Fruit fly (Drosophila melanogaster): ENCODE measurements around the gene Sfp26Ac.

Gene Sfp26Ac

dm6 chr2L:5879363-5879934 is 5.1 kb downstream of the Sfp26Ac start, which contains the start of gene rau (continued):
- TF ChIP-seq Hr78 (GFP tag; optimal IDR thresholded peaks at IDR 0.05) = peak in 1 of 2 experiments; percentile 68
- TF ChIP-seq Doc2 (GFP tag; IDR thresholded peaks at IDR 0.05) = no peak
- peak; percentile 55 for TF ChIP-seq org-1 (GFP tag; optimal IDR thresholded peaks at IDR 0.05)
- TF ChIP-seq pnt (GFP tag; optimal IDR thresholded peaks at IDR 0.05) = no peak
- peak; percentile 52; the same call in 1 of the 2 replicates for TF ChIP-seq Taf1 (GFP tag; IDR thresholded peaks at IDR 0.05)
- peak; percentile 72 for TF ChIP-seq CG15269 (tag; optimal IDR thresholded peaks at IDR 0.05)
- TF ChIP-seq oc (tag; optimal IDR thresholded peaks at IDR 0.05) = peak; percentile 66
- TF ChIP-seq crp (GFP tag; optimal IDR thresholded peaks at IDR 0.05) = no peak
- TF ChIP-seq CG12942 (GFP tag; optimal IDR thresholded peaks at IDR 0.05) = peak; percentile 20
- peak; percentile 84 for TF ChIP-seq CG18599 (GFP tag; optimal IDR thresholded peaks at IDR 0.05)
- peak; percentile 45 for TF ChIP-seq run (tag; optimal IDR thresholded peaks at IDR 0.05)
- TF ChIP-seq Mrtf (GFP tag; IDR thresholded peaks at IDR 0.05) = peak; percentile 44; the same call in 1 of the 3 replicates
- TF ChIP-seq ro (GFP tag; IDR thresholded peaks at IDR 0.05) = no peak
- TF ChIP-seq CG18476 (GFP tag; optimal IDR thresholded peaks at IDR 0.05) = peak; percentile 57
- TF ChIP-seq zfh1 (GFP tag; IDR thresholded peaks at IDR 0.05) = peak; percentile 73; the same call in 2 of the 3 replicates
- peak; percentile 68 for TF ChIP-seq Fer2 (tag; optimal IDR thresholded peaks at IDR 0.05)
- TF ChIP-seq CG9817 (tag; optimal IDR thresholded peaks at IDR 0.05) = peak; percentile 65
- TF ChIP-seq crol (GFP tag; IDR thresholded peaks at IDR 0.05) = no peak
- TF ChIP-seq cato (GFP tag; optimal IDR thresholded peaks at IDR 0.05; ENCODE audit: borderline replicate concordance) = peak; percentile 17
- TF ChIP-seq unc-4 (GFP tag; IDR thresholded peaks at IDR 0.05; ENCODE audit: partially characterized antibody) = no peak
- TF ChIP-seq CG15011 (GFP tag; optimal IDR thresholded peaks at IDR 0.05) = peak; percentile 68
- no peak for TF ChIP-seq Sry-β (GFP tag; optimal IDR thresholded peaks at IDR 0.05)
- TF ChIP-seq p53 (GFP tag; optimal IDR thresholded peaks at IDR 0.05) = no peak
- peak; percentile 2 for TF ChIP-seq Mes4 (GFP tag; optimal IDR thresholded peaks at IDR 0.05)
- TF ChIP-seq Lhr (GFP tag; optimal IDR thresholded peaks at IDR 0.05) = peak; percentile 40
- TF ChIP-seq klu (GFP tag; IDR thresholded peaks at IDR 0.05) = peak; percentile 68; the same call in 1 of the 2 replicates
- TF ChIP-seq Hr3 (GFP tag; optimal IDR thresholded peaks at IDR 0.05) = peak; percentile 70
- peak; percentile 80 for TF ChIP-seq lab (GFP tag; optimal IDR thresholded peaks at IDR 0.05)
- TF ChIP-seq disco-r (GFP tag; optimal IDR thresholded peaks at IDR 0.05) = no peak
- peak; percentile 69 for TF ChIP-seq onecut (GFP tag; IDR thresholded peaks at IDR 0.05)
- no peak for TF ChIP-seq pfk (GFP tag; optimal IDR thresholded peaks at IDR 0.05)
- peak; percentile 73 for TF ChIP-seq unpg (GFP tag; optimal IDR thresholded peaks at IDR 0.05)
- TF ChIP-seq esg (GFP tag; conservative IDR thresholded peaks at IDR 0.05) = peak; percentile 55
- TF ChIP-seq CrebB (tag; optimal IDR thresholded peaks at IDR 0.05) = peak; percentile 20
- TF ChIP-seq Usf (GFP tag; optimal IDR thresholded peaks at IDR 0.05) = peak; percentile 23
- no peak for TF ChIP-seq ERR (GFP tag; optimal IDR thresholded peaks at IDR 0.05)
- TF ChIP-seq pan (optimal IDR thresholded peaks at IDR 0.05) = no peak
- peak in 1 of 2 experiments; percentile 56 for TF ChIP-seq pan (GFP tag; optimal IDR thresholded peaks at IDR 0.05 in 1 of 2, IDR thresholded peaks at IDR 0.05 in 1 of 2)
- peak; percentile 51 for TF ChIP-seq CG12071 (GFP tag; optimal IDR thresholded peaks at IDR 0.05)
- peak; percentile 37; the same call in 1 of the 3 replicates for TF ChIP-seq ase (GFP tag; IDR thresholded peaks at IDR 0.05)
- 0 out of 3 replicates have a peak, but pooled peaks have one; percentile 25 for TF ChIP-seq CG2889 (GFP tag; IDR thresholded peaks at IDR 0.05)
- peak; percentile 26 for TF ChIP-seq jing (GFP tag; optimal IDR thresholded peaks at IDR 0.05)
- peak; percentile 41 for TF ChIP-seq CG4854 (GFP tag; optimal IDR thresholded peaks at IDR 0.05)
- peak; percentile 59 for TF ChIP-seq CG18619 (GFP tag; optimal IDR thresholded peaks at IDR 0.05)
- no peak for TF ChIP-seq slou (GFP tag; optimal IDR thresholded peaks at IDR 0.05)
- TF ChIP-seq GATAe (GFP tag; conservative IDR thresholded peaks at IDR 0.05) = peak; percentile 26; the same call in 1 of the 2 replicates
- TF ChIP-seq chn (GFP tag; optimal IDR thresholded peaks at IDR 0.05) = peak; percentile 79
- TF ChIP-seq CG10274 (GFP tag; optimal IDR thresholded peaks at IDR 0.05) = no peak
- TF ChIP-seq Bteb2 (GFP tag; optimal IDR thresholded peaks at IDR 0.05) = peak; percentile 59
